Worm (Caenorhabditis elegans) whole organism, young adult: ENCODE results near the gene exos-4.2.
A peak's percentile ranks its signal among the peaks of the same experiment; 100 is the strongest.

Experiments
- B0019.2 ChIP-seq: fragments of 200-800 bp; sonication (Bioruptor generic); conservative IDR thresholded peaks from 2 replicates; pipeline ENCODE4 v1.3.6; 2022; ENCODE audit warnings: missing genetic modification reagents, missing genetic modification characterization, missing compliant biosample characterization
- C06A6.2 ChIP-seq: fragments of 200-800 bp; sonication (Bioruptor generic); conservative IDR thresholded peaks from 2 replicates; pipeline ENCODE4 v1.3.6; 2022; ENCODE audit warnings: missing genetic modification characterization, missing compliant biosample characterization
- K12H6.12 ChIP-seq: fragments of 200-800 bp; sonication (Bioruptor generic); optimal IDR thresholded peaks from 2 replicates; lab custom pipeline; 2018; ENCODE audit warnings: mild to moderate bottlenecking, missing genetic modification characterization, missing compliant biosample characterization
- T07F8.4 ChIP-seq: sonication (generic microtip); optimal IDR thresholded peaks from 2 replicates; lab custom pipeline; 2016; ENCODE audit warnings: mild to moderate bottlenecking, missing genetic modification characterization, moderate library complexity, missing compliant biosample characterization
- ama-1 ChIP-seq, 3 experiments: fragments of 150-350 bp in 1 of 3; sonication (generic microtip) in 2 of 3; optimal IDR thresholded peaks; 2 replicates each; lab custom pipeline; 2014 to 2018; ENCODE audit warnings: missing biosample characterization in 2 of 3, missing genetic modification characterization in 2 of 3, missing genetic modification reagents in 2 of 3
- bed-2 ChIP-seq: fragments of 200-800 bp; sonication (Bioruptor generic); IDR thresholded peaks from 2 replicates; pipeline ENCODE4 v1.3.6; 2022; ENCODE audit warnings: missing genetic modification reagents, missing genetic modification characterization, missing compliant biosample characterization
- efl-1 ChIP-seq: fragments of 150-350 bp; optimal IDR thresholded peaks from 2 replicates; lab custom pipeline; 2014; ENCODE audit warnings: missing biosample characterization, missing genetic modification reagents, missing genetic modification characterization
- egrh-3 ChIP-seq: fragments of 200-800 bp; sonication (Bioruptor generic); IDR thresholded peaks from 2 replicates; pipeline ENCODE4 v1.3.6; 2022; ENCODE audit warnings: missing genetic modification reagents, missing genetic modification characterization, missing compliant biosample characterization
- ekl-4 ChIP-seq: fragments of 200-800 bp; sonication (Bioruptor generic); IDR thresholded peaks from 2 replicates; pipeline ENCODE4 v1.3.6; 2022; ENCODE audit warnings: missing genetic modification reagents, missing genetic modification characterization, missing compliant biosample characterization
- let-526 ChIP-seq: fragments of 200-800 bp; sonication (Bioruptor generic); IDR thresholded peaks from 2 replicates; pipeline ENCODE4 v1.3.6; 2022; ENCODE audit warnings: missing genetic modification reagents, missing genetic modification characterization, missing compliant biosample characterization
- nhr-80 ChIP-seq: sonication (generic microtip); optimal IDR thresholded peaks from 2 replicates; lab custom pipeline; 2016; ENCODE audit warnings: missing genetic modification characterization, missing compliant biosample characterization
- unc-130 ChIP-seq: sonication (generic microtip); optimal IDR thresholded peaks from 2 replicates; lab custom pipeline; 2016; ENCODE audit warnings: missing genetic modification reagents, missing genetic modification characterization, missing compliant biosample characterization

- no peak for TF ChIP-seq B0019.2
- TF ChIP-seq egrh-3 (GFP tag; lab: Robert Waterston, UW): no peak
- no peak for TF ChIP-seq ama-1 (optimal IDR thresholded peaks at IDR 0.05; lab: Kevin White, UChicago)
- TF ChIP-seq ama-1 (GFP tag; optimal IDR thresholded peaks at IDR 0.05; lab: Kevin White, UChicago): peak in 1 of 2 experiments; percentile 66
- peak; percentile 52 for TF ChIP-seq ekl-4 (GFP tag; lab: Robert Waterston, UW)
- TF ChIP-seq nhr-80 (tag; lab: Kevin White, UChicago): no peak
- TF ChIP-seq let-526: no peak
- TF ChIP-seq efl-1 (GFP tag; lab: Kevin White, UChicago): no peak
- no peak for TF ChIP-seq unc-130 (GFP tag; lab: Kevin White, UChicago)
- TF ChIP-seq T07F8.4 (tag; lab: Kevin White, UChicago): no peak
- no peak for TF ChIP-seq bed-2 (GFP tag; lab: Robert Waterston, UW)
- TF ChIP-seq C06A6.2 (GFP tag; lab: Robert Waterston, UW): no peak
- TF ChIP-seq K12H6.12 (tag; lab: Kevin White, UChicago): no peak
These were observed 21.5 kb downstream of the exos-4.2 start for ce11 chrIII:881460-881859.
